Worm (Caenorhabditis elegans): ENCODE data around the gene txt-17.

DNA sequence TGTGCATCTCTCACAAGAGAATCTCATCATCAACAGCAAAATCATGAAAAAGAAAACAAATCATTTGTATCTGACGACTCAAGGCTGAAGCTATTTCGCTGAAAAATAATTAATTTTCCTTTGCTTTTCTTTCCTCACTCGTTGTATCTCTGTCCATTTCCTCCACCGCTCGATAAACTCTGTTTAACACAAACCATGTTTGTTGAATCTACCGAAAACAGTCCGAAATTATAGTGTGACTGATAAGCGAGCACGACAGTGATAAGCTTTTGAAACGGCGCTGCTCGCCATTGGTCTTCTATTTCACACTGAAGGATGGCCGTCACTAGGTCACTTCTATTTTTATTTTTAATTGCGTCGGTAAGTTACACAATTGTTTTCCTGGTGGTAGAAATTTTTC lies 22.6 kb upstream of the txt-17 start, which contains the start of gene npa-1:
- TF ChIP-seq W03F9.2 (tag; optimal IDR thresholded peaks at IDR 0.05) (no peak), him-1 (tag; optimal IDR thresholded peaks at IDR 0.05) (no peak), dao-5 (tag; optimal IDR thresholded peaks at IDR 0.05) (no peak)

Data from whole organism, L4/young adult.